Fruit fly (Drosophila melanogaster) ovary, adult (tissue): ENCODE data around the gene CG13689.

Experiments used
- CG17801 ChIP-seq: fragments of 200-800 bp; optimal IDR thresholded peaks from 2 replicates; lab custom pipeline; 2019; ENCODE audit warnings: missing biosample characterization, mild to moderate bottlenecking, missing genetic modification characterization, moderate library complexity; ENCODE audit not compliant: partially characterized antibody

The CG13689 gene

dm6 chr2L:601848-602247 is 765 bp upstream of the CG13689 start:
- no peak for TF ChIP-seq CG17801 (GFP tag; lab: Kevin White, UChicago)

- no peak for TF ChIP-seq CG17801 (GFP tag; lab: Kevin White, UChicago)
Observed at dm6 chr2L:604060-604459, 1.4 kb downstream of the CG13689 start.

dm6 chr2L:606165-606564 is 3.6 kb downstream of the CG13689 start:
- no peak for TF ChIP-seq CG17801 (GFP tag; lab: Kevin White, UChicago)

dm6 chr2L:606952-607351 is 4.3 kb downstream of the CG13689 start:
- TF ChIP-seq CG17801 (GFP tag; lab: Kevin White, UChicago): no peak

- no peak for TF ChIP-seq CG17801 (GFP tag; lab: Kevin White, UChicago)
Observed at dm6 chr2L:608143-608542, 5.5 kb downstream of the CG13689 start.

- TF ChIP-seq CG17801 (GFP tag; lab: Kevin White, UChicago): no peak
Observed at dm6 chr2L:609497-609896, 6.9 kb downstream of the CG13689 start.

dm6 chr2L:612778-613177 is 10.2 kb downstream of the CG13689 start:
- TF ChIP-seq CG17801 (GFP tag; lab: Kevin White, UChicago): no peak

dm6 chr2L:615023-615422 is 12.4 kb downstream of the CG13689 start:
- no peak for TF ChIP-seq CG17801 (GFP tag; lab: Kevin White, UChicago)

- TF ChIP-seq CG17801 (GFP tag; lab: Kevin White, UChicago): no peak
Observed at dm6 chr2L:619739-620138, 17.1 kb downstream of the CG13689 start.

dm6 chr2L:621101-621500 is 18.5 kb downstream of the CG13689 start, which contains the start of gene lectin-21Cb:
lectin-21Cb (minus strand) TSS chr2L:621201.
- no peak for TF ChIP-seq CG17801 (GFP tag; lab: Kevin White, UChicago)

- no peak for TF ChIP-seq CG17801 (GFP tag; lab: Kevin White, UChicago)
Observed at dm6 chr2L:623210-623873, 20.7 kb downstream of the CG13689 start.

dm6 chr2L:624317-624716 is 21.7 kb downstream of the CG13689 start, which contains the start of gene lectin-21Ca:
lectin-21Ca (plus strand) TSS chr2L:624617.
- TF ChIP-seq CG17801 (GFP tag; lab: Kevin White, UChicago): no peak

dm6 chr2L:625352-625751 is 22.7 kb downstream of the CG13689 start, which contains the start of gene CG2839:
CG2839 (plus strand) TSS chr2L:625652.
- TF ChIP-seq CG17801 (GFP tag; lab: Kevin White, UChicago): no peak

- TF ChIP-seq CG17801 (GFP tag; lab: Kevin White, UChicago): no peak
Observed at dm6 chr2L:630177-630576, 27.6 kb downstream of the CG13689 start.

dm6 chr2L:633192-633591 is 30.6 kb downstream of the CG13689 start:
- TF ChIP-seq CG17801 (GFP tag; lab: Kevin White, UChicago): no peak

- no peak for TF ChIP-seq CG17801 (GFP tag; lab: Kevin White, UChicago)
Observed at dm6 chr2L:634208-634614, 31.6 kb downstream of the CG13689 start.
